Fruit fly (Drosophila melanogaster) whole organism, embryonic: ENCODE data around the gene Orct2.

Source experiments
- ATbp ChIP-seq: fragments of 200-800 bp; sonication (Bioruptor generic); optimal IDR thresholded peaks from 2 replicates; lab custom pipeline; 2017; ENCODE audit warnings: missing biosample characterization, mild to moderate bottlenecking, missing genetic modification characterization, missing genetic modification reagents
- Antp ChIP-seq: fragments of 200-800 bp; sonication (Bioruptor generic); optimal IDR thresholded peaks from 3 replicates; lab custom pipeline; 2016; ENCODE audit warnings: missing biosample characterization, missing genetic modification characterization
- Atf3 ChIP-seq: fragments of 200-800 bp; sonication (Bioruptor generic); optimal IDR thresholded peaks from 3 replicates; lab custom pipeline; 2016; ENCODE audit warnings: missing biosample characterization, missing genetic modification characterization
- B-H2 ChIP-seq: fragments of 200-800 bp; sonication (Bioruptor generic); optimal IDR thresholded peaks from 2 replicates; lab custom pipeline; 2018; ENCODE audit warnings: missing biosample characterization, mild to moderate bottlenecking, missing genetic modification characterization
- Blimp-1 ChIP-seq: fragments of 200-800 bp; sonication (Bioruptor generic); optimal IDR thresholded peaks from 3 replicates; lab custom pipeline; 2018; ENCODE audit warnings: missing biosample characterization, missing genetic modification characterization, mild to moderate bottlenecking, moderate library complexity, missing genetic modification reagents
- C15 ChIP-seq: fragments of 200-800 bp; sonication (Bioruptor generic); IDR thresholded peaks from 3 replicates; pipeline ENCODE4 v1.3.6; 2022; ENCODE audit warnings: missing biosample characterization, missing genetic modification characterization
- CG10267 ChIP-seq: fragments of 200-800 bp; sonication (Bioruptor generic); optimal IDR thresholded peaks from 2 replicates; lab custom pipeline; 2018; ENCODE audit warnings: missing biosample characterization, mild to moderate bottlenecking, missing genetic modification characterization, moderate library complexity
- CG10366 ChIP-seq: fragments of 200-800 bp; sonication (Bioruptor generic); IDR thresholded peaks from 2 replicates; pipeline ENCODE4 v1.3.6; 2022; ENCODE audit warnings: missing biosample characterization, missing genetic modification characterization
- CG12659 ChIP-seq: fragments of 200-800 bp; sonication (Bioruptor generic); optimal IDR thresholded peaks from 3 replicates; lab custom pipeline; 2017; ENCODE audit warnings: mild to moderate bottlenecking, missing biosample characterization, missing genetic modification reagents, missing genetic modification characterization
- CG13424 ChIP-seq: fragments of 200-800 bp; sonication (Bioruptor generic); optimal IDR thresholded peaks from 2 replicates; lab custom pipeline; 2019; ENCODE audit warnings: missing biosample characterization, mild to moderate bottlenecking, missing genetic modification characterization, moderate library complexity
- CG16779 ChIP-seq: fragments of 200-800 bp; sonication (Bioruptor generic); IDR thresholded peaks from 2 replicates; pipeline ENCODE4 v1.3.6; 2022; ENCODE audit warnings: missing biosample characterization, missing genetic modification characterization
- CG2129 ChIP-seq: fragments of 200-800 bp; sonication (Bioruptor generic); IDR thresholded peaks from 2 replicates; pipeline ENCODE4 v1.3.6; 2022; ENCODE audit warnings: missing biosample characterization, missing genetic modification characterization; ENCODE audit not compliant: partially characterized antibody
- CG2678 ChIP-seq: fragments of 200-800 bp; sonication (Bioruptor generic); optimal IDR thresholded peaks from 3 replicates; lab custom pipeline; 2019; ENCODE audit warnings: missing biosample characterization, mild to moderate bottlenecking, missing genetic modification characterization, moderate library complexity
- CG30403 ChIP-seq: fragments of 200-800 bp; sonication (Bioruptor generic); optimal IDR thresholded peaks from 3 replicates; lab custom pipeline; 2016; ENCODE audit warnings: missing biosample characterization, missing genetic modification characterization
- CG3163 ChIP-seq: fragments of 200-800 bp; sonication (Bioruptor generic); optimal IDR thresholded peaks from 3 replicates; lab custom pipeline; 2016; ENCODE audit warnings: missing biosample characterization, missing genetic modification characterization
- CG3407 ChIP-seq: fragments of 200-800 bp; sonication (Bioruptor generic); optimal IDR thresholded peaks from 2 replicates; lab custom pipeline; 2018; ENCODE audit warnings: missing biosample characterization, mild to moderate bottlenecking, missing genetic modification characterization
- CG43689 ChIP-seq: fragments of 200-800 bp; sonication (Bioruptor generic); IDR thresholded peaks from 2 replicates; pipeline ENCODE4 v1.3.6; 2022; ENCODE audit warnings: missing biosample characterization, missing genetic modification characterization
- CG5180 ChIP-seq: fragments of 200-800 bp; sonication (Bioruptor generic); optimal IDR thresholded peaks from 3 replicates; lab custom pipeline; 2017; ENCODE audit warnings: missing biosample characterization, missing genetic modification characterization, mild to moderate bottlenecking, moderate library complexity, missing genetic modification reagents
- CG6683 ChIP-seq: fragments of 200-800 bp; sonication (Bioruptor generic); optimal IDR thresholded peaks from 2 replicates; lab custom pipeline; 2017; ENCODE audit warnings: missing biosample characterization, mild to moderate bottlenecking, missing genetic modification characterization, missing genetic modification reagents
- CG6813 ChIP-seq: fragments of 200-800 bp; sonication (Bioruptor generic); optimal IDR thresholded peaks from 2 replicates; lab custom pipeline; 2017; ENCODE audit warnings: missing biosample characterization, missing genetic modification characterization, mild to moderate bottlenecking, moderate library complexity, missing genetic modification reagents
- CG7357 ChIP-seq: fragments of 200-800 bp; sonication (Bioruptor generic); IDR thresholded peaks from 3 replicates; pipeline ENCODE4 v1.3.6; 2022; ENCODE audit warnings: missing biosample characterization, missing genetic modification characterization
- CG7372 ChIP-seq: fragments of 200-800 bp; sonication (Bioruptor generic); IDR thresholded peaks from 2 replicates; pipeline ENCODE4 v1.3.6; 2022; ENCODE audit warnings: missing biosample characterization, missing genetic modification characterization
- CG8290 ChIP-seq, 3 experiments: fragments of 200-800 bp; sonication (Bioruptor generic); optimal IDR thresholded peaks; 2 replicates each; lab custom pipeline; 2016 to 2019; ENCODE audit warnings: missing biosample characterization in 3 of 3, missing genetic modification characterization in 3 of 3, mild to moderate bottlenecking in 2 of 3, moderate library complexity in 1 of 3
- CG8388 ChIP-seq: fragments of 200-800 bp; sonication (Bioruptor generic); optimal IDR thresholded peaks from 2 replicates; lab custom pipeline; 2019; ENCODE audit warnings: missing biosample characterization, mild to moderate bottlenecking, missing genetic modification characterization, moderate library complexity
- CG9215 ChIP-seq: fragments of 200-800 bp; sonication (Bioruptor generic); IDR thresholded peaks from 2 replicates; pipeline ENCODE4 v1.3.6; 2022; ENCODE audit warnings: missing biosample characterization, missing genetic modification characterization
- Dbx ChIP-seq: fragments of 200-800 bp; sonication (Bioruptor generic); IDR thresholded peaks from 3 replicates; pipeline ENCODE4 v1.3.6; 2022; ENCODE audit warnings: missing biosample characterization, missing genetic modification characterization
- Dek ChIP-seq: fragments of 200-800 bp; sonication (Bioruptor generic); optimal IDR thresholded peaks from 3 replicates; lab custom pipeline; 2019; ENCODE audit warnings: missing biosample characterization, mild to moderate bottlenecking, missing genetic modification characterization, moderate library complexity
- E2f1 ChIP-seq: fragments of 200-800 bp; sonication (Bioruptor generic); IDR thresholded peaks from 2 replicates; pipeline ENCODE4 v1.3.6; 2022; ENCODE audit warnings: missing biosample characterization, missing genetic modification characterization
- E2f2 ChIP-seq: fragments of 200-800 bp; sonication (Bioruptor generic); IDR thresholded peaks from 2 replicates; pipeline ENCODE4 v1.3.6; 2022; ENCODE audit warnings: missing biosample characterization, missing genetic modification characterization
- Ets97D ChIP-seq: fragments of 200-800 bp; sonication (Bioruptor generic); optimal IDR thresholded peaks from 3 replicates; lab custom pipeline; 2016; ENCODE audit warnings: missing biosample characterization, missing genetic modification characterization
- Hr51 ChIP-seq, 2 experiments: fragments of 200-800 bp; sonication (Bioruptor generic); optimal IDR thresholded peaks; 2 replicates in 1 of 2; 3 replicates in 1 of 2; lab custom pipeline; 2016 to 2018; ENCODE audit warnings: missing biosample characterization in 2 of 2, missing genetic modification characterization in 2 of 2, mild to moderate bottlenecking in 1 of 2, moderate library complexity in 1 of 2
- TFAM ChIP-seq: fragments of 200-800 bp; sonication (Bioruptor generic); optimal IDR thresholded peaks from 2 replicates; lab custom pipeline; 2017; ENCODE audit warnings: missing biosample characterization, missing genetic modification characterization, inconsistent platforms
- bcd ChIP-seq: fragments of 200-800 bp; sonication (Bioruptor generic); optimal IDR thresholded peaks from 2 replicates; lab custom pipeline; 2017; ENCODE audit warnings: missing biosample characterization, mild to moderate bottlenecking, missing genetic modification characterization
- corto ChIP-seq: fragments of 200-800 bp; sonication (Bioruptor generic); optimal IDR thresholded peaks from 2 replicates; lab custom pipeline; 2016; ENCODE audit warnings: missing biosample characterization, mild to moderate bottlenecking, missing genetic modification characterization, moderate library complexity
- da ChIP-seq: fragments of 200-800 bp; sonication (Bioruptor generic); optimal IDR thresholded peaks from 2 replicates; lab custom pipeline; 2016; ENCODE audit warnings: missing biosample characterization, missing genetic modification characterization
- dm ChIP-seq: fragments of 200-800 bp; sonication (Bioruptor generic); optimal IDR thresholded peaks from 3 replicates; lab custom pipeline; 2016; ENCODE audit warnings: missing biosample characterization, missing genetic modification characterization
- eyg ChIP-seq: fragments of 200-800 bp; sonication (Bioruptor generic); optimal IDR thresholded peaks from 3 replicates; lab custom pipeline; 2016; ENCODE audit warnings: missing biosample characterization, missing genetic modification characterization
- insv ChIP-seq, 2 experiments: fragments of 200-800 bp; sonication (Bioruptor generic); optimal IDR thresholded peaks; 3 replicates each; lab custom pipeline; 2016 to 2018; ENCODE audit warnings: missing biosample characterization in 2 of 2, missing genetic modification characterization in 2 of 2
- pan ChIP-seq, 4 experiments: fragments of >200 bp in 3 of 4; fragments of 200-800 bp in 1 of 4; sonication (Bioruptor generic) in 1 of 4; optimal IDR thresholded peaks in 3 of 4; IDR thresholded peaks in 1 of 4; 2 replicates each; pipeline versions ENCODE4 v1.3.6 to Lab custom; 2017 to 2022; ENCODE audit warnings: missing biosample characterization in 2 of 4, missing genetic modification characterization in 2 of 4, mixed read lengths in 1 of 4
- phol ChIP-seq: fragments of 200-800 bp; sonication (Bioruptor generic); optimal IDR thresholded peaks from 3 replicates; lab custom pipeline; 2018; ENCODE audit warnings: missing biosample characterization, mild to moderate bottlenecking, missing genetic modification characterization, moderate library complexity
- pnt ChIP-seq: fragments of 200-800 bp; sonication (Bioruptor generic); optimal IDR thresholded peaks from 3 replicates; lab custom pipeline; 2016; ENCODE audit warnings: missing biosample characterization, missing genetic modification characterization
- ranshi ChIP-seq: fragments of 200-800 bp; sonication (Bioruptor generic); IDR thresholded peaks from 2 replicates; pipeline ENCODE4 v1.3.6; 2022; ENCODE audit warnings: missing biosample characterization, missing genetic modification characterization
- sens ChIP-seq: fragments of 200-800 bp; sonication (Bioruptor generic); peaks from one replicate; lab custom pipeline; 2016; ENCODE audit warnings: missing biosample characterization, missing genetic modification characterization
- shn ChIP-seq: fragments of 200-800 bp; sonication (Bioruptor generic); optimal IDR thresholded peaks from 3 replicates; lab custom pipeline; 2016; ENCODE audit warnings: missing biosample characterization, missing genetic modification characterization
- sr ChIP-seq: fragments of 200-800 bp; sonication (Bioruptor generic); IDR thresholded peaks from 3 replicates; pipeline ENCODE4 v1.3.6; 2022; ENCODE audit warnings: missing biosample characterization, missing genetic modification characterization
- tgo ChIP-seq: fragments of 200-800 bp; sonication (Bioruptor generic); IDR thresholded peaks from 3 replicates; pipeline ENCODE4 v1.3.6; 2022; ENCODE audit warnings: missing biosample characterization, missing genetic modification characterization
- unpg ChIP-seq: fragments of 200-800 bp; sonication (Bioruptor generic); optimal IDR thresholded peaks from 3 replicates; lab custom pipeline; 2018; ENCODE audit warnings: missing biosample characterization, mild to moderate bottlenecking, missing genetic modification characterization, moderate library complexity
- vvl ChIP-seq: fragments of 200-800 bp; sonication (Bioruptor generic); IDR thresholded peaks from 2 replicates; pipeline ENCODE4 v1.3.6; 2022; ENCODE audit warnings: missing biosample characterization, missing genetic modification characterization
- zen2 ChIP-seq: fragments of 200-800 bp; sonication (Bioruptor generic); IDR thresholded peaks from 3 replicates; pipeline ENCODE4 v1.3.6; 2022; ENCODE audit warnings: missing biosample characterization, missing genetic modification characterization; ENCODE audit not compliant: partially characterized antibody
- zfh1 ChIP-seq: fragments of 200-800 bp; sonication (Bioruptor generic); IDR thresholded peaks from 3 replicates; pipeline ENCODE4 v1.3.6; 2022; ENCODE audit warnings: missing biosample characterization, missing genetic modification characterization

The Orct2 gene

dm6 chr3R:24303060-24303459 is 30.2 kb downstream of the Orct2 start (continued):
- no peak for TF ChIP-seq pan (optimal IDR thresholded peaks at IDR 0.05; lab: Kevin White, UChicago)
- peak in 1 of 2 experiments; percentile 54 for TF ChIP-seq pan (GFP tag; optimal IDR thresholded peaks at IDR 0.05 in 1 of 2, IDR thresholded peaks at IDR 0.05 in 1 of 2)
- no peak for TF ChIP-seq pnt (GFP tag; lab: Kevin White, UChicago)
- peak; percentile 16; the same call in 1 of the 2 replicates for TF ChIP-seq E2f1 (GFP tag; lab: Robert Waterston, UW)
- TF ChIP-seq tgo (GFP tag; lab: Robert Waterston, UW) = peak; percentile 41; the same call in 1 of the 3 replicates
- no peak for TF ChIP-seq Hr51 (GFP tag; optimal IDR thresholded peaks at IDR 0.05; lab: Kevin White, UChicago)
- TF ChIP-seq CG12659 = no peak
- TF ChIP-seq ATbp (GFP tag; lab: Kevin White, UChicago) = no peak
- no peak for TF ChIP-seq CG10366 (GFP tag; lab: Robert Waterston, UW)
- no peak for TF ChIP-seq CG6813
- peak; percentile 23 for TF ChIP-seq CG30403 (GFP tag; lab: Kevin White, UChicago)
- TF ChIP-seq CG3163 = no peak
- TF ChIP-seq CG8290 (GFP tag; optimal IDR thresholded peaks at IDR 0.05; lab: Kevin White, UChicago) = no peak
- TF ChIP-seq CG8290 (tag; optimal IDR thresholded peaks at IDR 0.05; lab: Kevin White, UChicago) = no peak
- TF ChIP-seq Blimp-1 (GFP tag; lab: Kevin White, UChicago) = no peak
- no peak for TF ChIP-seq CG7372 (GFP tag; lab: Robert Waterston, UW)
- no peak for TF ChIP-seq shn (GFP tag; lab: Kevin White, UChicago)
- TF ChIP-seq zfh1 (GFP tag; lab: Robert Waterston, UW) = no peak
- TF ChIP-seq eyg (GFP tag; lab: Kevin White, UChicago) = no peak
- no peak for TF ChIP-seq TFAM
- no peak for TF ChIP-seq unpg (GFP tag; lab: Kevin White, UChicago)
- TF ChIP-seq insv (GFP tag; optimal IDR thresholded peaks at IDR 0.05; lab: Kevin White, UChicago) = no peak
- no peak for TF ChIP-seq CG10267
- TF ChIP-seq ranshi = no peak
- TF ChIP-seq CG6683 (GFP tag; lab: Kevin White, UChicago) = no peak
- no peak for TF ChIP-seq CG5180 (GFP tag; lab: Kevin White, UChicago)
- TF ChIP-seq CG2678 (tag; lab: Kevin White, UChicago) = no peak
- TF ChIP-seq vvl (GFP tag; lab: Robert Waterston, UW) = peak; percentile 30; the same call in 1 of the 2 replicates
- peak; percentile 31; the same call in 1 of the 3 replicates for TF ChIP-seq CG7357 (GFP tag; lab: Robert Waterston, UW)
- no peak for TF ChIP-seq CG13424 (tag; lab: Kevin White, UChicago)
- TF ChIP-seq corto (GFP tag; lab: Kevin White, UChicago) = no peak
- TF ChIP-seq CG9215 (GFP tag; lab: Robert Waterston, UW) = no peak
- no peak for TF ChIP-seq Ets97D (GFP tag; lab: Kevin White, UChicago)
- no peak for TF ChIP-seq bcd
- no peak for TF ChIP-seq Atf3 (GFP tag; lab: Kevin White, UChicago)
- no peak for TF ChIP-seq Dbx
- no peak for TF ChIP-seq E2f2 (GFP tag; lab: Robert Waterston, UW)
- TF ChIP-seq B-H2 (GFP tag; lab: Kevin White, UChicago) = no peak
- TF ChIP-seq sens (GFP tag; lab: Kevin White, UChicago) = no peak
- TF ChIP-seq CG16779 (GFP tag; lab: Robert Waterston, UW) = no peak
- TF ChIP-seq CG2129 (GFP tag; lab: Robert Waterston, UW) = no peak
- no peak for TF ChIP-seq dm (GFP tag; lab: Kevin White, UChicago)
- no peak for TF ChIP-seq CG8388 (GFP tag; lab: Kevin White, UChicago)
- TF ChIP-seq sr (GFP tag; lab: Robert Waterston, UW) = no peak
- TF ChIP-seq CG43689 (GFP tag; lab: Robert Waterston, UW) = no peak
- no peak for TF ChIP-seq zen2 (GFP tag; lab: Robert Waterston, UW)
- TF ChIP-seq da = no peak
- no peak for TF ChIP-seq Antp (GFP tag; lab: Kevin White, UChicago)
- peak; percentile 11 for TF ChIP-seq phol (tag; lab: Kevin White, UChicago)
- no peak for TF ChIP-seq C15 (GFP tag; lab: Robert Waterston, UW)
- TF ChIP-seq CG3407 (GFP tag; lab: Kevin White, UChicago) = no peak
- TF ChIP-seq Dek (tag; lab: Kevin White, UChicago) = no peak
